Worm (Caenorhabditis elegans): ENCODE data around the gene rpt-1.

DNA sequence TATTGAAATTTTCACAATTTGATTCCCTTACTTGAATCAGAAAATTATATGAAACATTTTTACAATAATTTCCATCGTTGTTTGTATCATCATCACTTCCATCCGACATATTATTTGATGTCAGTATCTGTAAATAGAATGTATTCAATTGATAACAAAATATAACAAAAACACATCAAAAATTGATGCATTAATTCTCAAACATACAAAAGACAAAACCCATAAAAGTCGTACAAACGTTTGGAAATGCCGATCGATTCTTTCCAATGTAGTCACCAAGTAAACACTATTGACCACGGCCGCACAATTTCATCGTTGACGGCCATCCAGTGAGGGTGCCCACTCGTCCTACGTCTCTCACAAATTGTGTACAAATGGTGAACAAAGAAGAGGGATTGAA is 31.1 kb upstream of the rpt-1 start, which contains the start of gene add-2:
- TF ChIP-seq T22C8.4 (GFP tag; IDR thresholded peaks at IDR 0.05) (no peak), klf-2 (GFP tag; conservative IDR thresholded peaks at IDR 0.05) (no peak), flt-1 (GFP tag; IDR thresholded peaks at IDR 0.05) (no peak), med-1 (GFP tag; optimal IDR thresholded peaks at IDR 0.05; ENCODE audit: insufficient read depth) (no peak), cog-1 (tag; optimal IDR thresholded peaks at IDR 0.05) (no peak), ztf-29 (GFP tag; IDR thresholded peaks at IDR 0.05) (no peak), ztf-23 (GFP tag; IDR thresholded peaks at IDR 0.05) (no peak)

Measured in whole organism, midembryonic.